Fruit fly (Drosophila melanogaster) whole organism, adult: Measurements from ENCODE around the gene CG10317.

Source experiments
- CG11617 ChIP-seq: fragments of 200-800 bp; sonication (Bioruptor generic); optimal IDR thresholded peaks from 2 replicates; lab custom pipeline; 2017; ENCODE audit warnings: mild to moderate bottlenecking, missing biosample characterization, missing genetic modification reagents, missing genetic modification characterization
- CG12768 ChIP-seq: fragments of 200-800 bp; sonication (Bioruptor generic); optimal IDR thresholded peaks from 2 replicates; lab custom pipeline; 2017; ENCODE audit warnings: missing biosample characterization, missing genetic modification characterization, mild to moderate bottlenecking, moderate library complexity, missing genetic modification reagents
- CG14711 ChIP-seq: fragments of 200-800 bp; sonication (Bioruptor generic); optimal IDR thresholded peaks from 2 replicates; lab custom pipeline; 2018; ENCODE audit warnings: missing biosample characterization, mild to moderate bottlenecking, missing genetic modification characterization, moderate library complexity
- CG1620 ChIP-seq: fragments of 200-800 bp; sonication (Bioruptor generic); optimal IDR thresholded peaks from 2 replicates; lab custom pipeline; 2016; ENCODE audit warnings: missing biosample characterization, missing genetic modification characterization
- CG33017 ChIP-seq: fragments of 200-800 bp; sonication (Bioruptor generic); optimal IDR thresholded peaks from 2 replicates; lab custom pipeline; 2018; ENCODE audit warnings: missing biosample characterization, mild to moderate bottlenecking, missing genetic modification characterization, moderate library complexity
- CG5204 ChIP-seq: fragments of 200-800 bp; sonication (Bioruptor generic); optimal IDR thresholded peaks from 2 replicates; lab custom pipeline; 2016; ENCODE audit warnings: missing biosample characterization, missing genetic modification characterization
- CG7045 ChIP-seq: fragments of 200-800 bp; sonication (Bioruptor generic); optimal IDR thresholded peaks from 2 replicates; lab custom pipeline; 2017; ENCODE audit warnings: missing biosample characterization, mild to moderate bottlenecking, missing genetic modification characterization
- CG7101 ChIP-seq: fragments of 200-800 bp; sonication (Bioruptor generic); optimal IDR thresholded peaks from 2 replicates; lab custom pipeline; 2018; ENCODE audit warnings: missing biosample characterization, mild to moderate bottlenecking, missing genetic modification characterization, moderate library complexity
- Clk ChIP-seq: fragments of 200-800 bp; sonication (Bioruptor generic); optimal IDR thresholded peaks from 2 replicates; lab custom pipeline; 2017; ENCODE audit warnings: missing biosample characterization, missing genetic modification characterization
- Crg-1 ChIP-seq: fragments of 200-800 bp; sonication (Bioruptor generic); optimal IDR thresholded peaks from 2 replicates; lab custom pipeline; 2016; ENCODE audit warnings: missing biosample characterization, missing genetic modification characterization
- Hr96 ChIP-seq: fragments of 200-800 bp; sonication (Bioruptor generic); optimal IDR thresholded peaks from 2 replicates; lab custom pipeline; 2016; ENCODE audit warnings: missing biosample characterization, missing genetic modification characterization
- Mnt ChIP-seq: fragments of 200-800 bp; sonication (Bioruptor generic); optimal IDR thresholded peaks from 2 replicates; lab custom pipeline; 2016; ENCODE audit warnings: missing biosample characterization, mild to moderate bottlenecking, missing genetic modification characterization
- bab1 ChIP-seq: fragments of 200-800 bp; sonication (Bioruptor generic); optimal IDR thresholded peaks from 3 replicates; lab custom pipeline; 2019; ENCODE audit warnings: missing biosample characterization, mild to moderate bottlenecking, missing genetic modification characterization, moderate library complexity
- cic ChIP-seq: fragments of 200-800 bp; sonication (Bioruptor generic); optimal IDR thresholded peaks from 2 replicates; lab custom pipeline; 2017; ENCODE audit warnings: missing biosample characterization, mild to moderate bottlenecking, missing genetic modification characterization, moderate library complexity
- cnc ChIP-seq, 2 experiments: fragments of >200 bp; optimal IDR thresholded peaks; 2 replicates each; lab custom pipeline; 2017
- kay ChIP-seq: fragments of 200-800 bp; sonication (Bioruptor generic); peaks from one replicate; lab custom pipeline; 2016; ENCODE audit warnings: missing biosample characterization, missing genetic modification characterization, borderline replicate concordance
- ovo ChIP-seq: fragments of 200-800 bp; sonication (Bioruptor generic); optimal IDR thresholded peaks from 2 replicates; lab custom pipeline; 2016; ENCODE audit warnings: missing biosample characterization, missing genetic modification characterization
- pad ChIP-seq: fragments of 200-800 bp; sonication (Bioruptor generic); optimal IDR thresholded peaks from 3 replicates; lab custom pipeline; 2017; ENCODE audit warnings: missing biosample characterization, missing genetic modification characterization, mild to moderate bottlenecking, moderate library complexity, missing genetic modification reagents
- tj ChIP-seq: fragments of 200-800 bp; sonication (Bioruptor generic); optimal IDR thresholded peaks from 3 replicates; lab custom pipeline; 2017; ENCODE audit warnings: missing biosample characterization, mild to moderate bottlenecking, missing genetic modification characterization, moderate library complexity
- toe ChIP-seq: fragments of 200-800 bp; sonication (Bioruptor generic); optimal IDR thresholded peaks from 2 replicates; lab custom pipeline; 2016; ENCODE audit warnings: missing biosample characterization, missing genetic modification characterization

The CG10317 gene

DNA sequence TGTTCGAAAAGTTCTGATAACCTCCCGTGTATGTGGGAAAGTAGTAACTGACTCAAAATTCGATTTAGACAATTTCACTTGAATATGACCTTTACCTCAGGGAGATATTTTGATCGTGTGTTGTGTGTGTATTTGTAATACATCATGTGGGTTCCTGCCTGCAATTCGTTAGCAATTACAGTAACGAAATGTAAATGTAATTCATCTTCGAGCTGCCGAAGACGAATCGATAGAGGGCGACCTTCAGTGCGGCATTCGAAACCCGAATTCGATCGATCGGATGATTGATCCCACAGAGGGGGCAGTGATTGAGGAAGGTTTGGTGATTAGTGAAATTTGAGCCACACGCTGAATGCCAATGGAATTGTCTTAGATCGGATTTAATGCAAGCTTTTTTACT, at the start of gene CG10317:
Gene CG10317 (minus strand): TSS at position 101 of the 400 bp plus-strand sequence.
- no peak for TF ChIP-seq cnc (optimal IDR thresholded peaks at IDR 0.05; lab: Kevin White, UChicago)
- TF ChIP-seq Crg-1 (GFP tag; lab: Kevin White, UChicago), result no peak
- no peak for TF ChIP-seq kay (GFP tag; lab: Kevin White, UChicago)
- no peak for TF ChIP-seq toe (GFP tag; lab: Kevin White, UChicago)
- no peak for TF ChIP-seq CG7045 (GFP tag; lab: Kevin White, UChicago)
- TF ChIP-seq Mnt, result no peak
- no peak for TF ChIP-seq CG1620 (GFP tag; lab: Kevin White, UChicago)
- no peak for TF ChIP-seq Hr96 (GFP tag; lab: Kevin White, UChicago)
- TF ChIP-seq pad (GFP tag; lab: Kevin White, UChicago), result no peak
- TF ChIP-seq CG12768 (GFP tag; lab: Kevin White, UChicago), result no peak
- TF ChIP-seq tj (GFP tag; lab: Kevin White, UChicago), result no peak
- no peak for TF ChIP-seq CG5204 (GFP tag; lab: Kevin White, UChicago)

dm6 chr3R:16416508-16416907, 46.2 kb upstream of the CG10317 start:
- TF ChIP-seq kay (GFP tag; lab: Kevin White, UChicago) (no peak), Mnt (no peak)

dm6 chr3R:16413734-16414133, 43.4 kb upstream of the CG10317 start:
- TF ChIP-seq CG33017 (no peak), Mnt (no peak), kay (GFP tag; lab: Kevin White, UChicago) (no peak), tj (GFP tag; lab: Kevin White, UChicago) (no peak), CG7045 (GFP tag; lab: Kevin White, UChicago) (no peak), CG7101 (tag; lab: Kevin White, UChicago) (no peak), pad (GFP tag; lab: Kevin White, UChicago) (no peak), CG14711 (no peak), Hr96 (GFP tag; lab: Kevin White, UChicago) (no peak), toe (GFP tag; lab: Kevin White, UChicago) (no peak), CG11617 (GFP tag; lab: Kevin White, UChicago) (no peak), bab1 (GFP tag; lab: Kevin White, UChicago) (no peak), Crg-1 (GFP tag; lab: Kevin White, UChicago) (no peak)

- no peak for TF ChIP-seq Hr96 (GFP tag; lab: Kevin White, UChicago)
- no peak for TF ChIP-seq Mnt
- no peak for TF ChIP-seq cic (GFP tag; lab: Kevin White, UChicago)
- TF ChIP-seq ovo (GFP tag; lab: Kevin White, UChicago), result no peak
- TF ChIP-seq CG1620 (GFP tag; lab: Kevin White, UChicago), result no peak
- no peak for TF ChIP-seq pad (GFP tag; lab: Kevin White, UChicago)
- TF ChIP-seq CG12768 (GFP tag; lab: Kevin White, UChicago), result no peak
- no peak for TF ChIP-seq cnc (optimal IDR thresholded peaks at IDR 0.05; lab: Kevin White, UChicago)
- no peak for TF ChIP-seq toe (GFP tag; lab: Kevin White, UChicago)
- TF ChIP-seq CG7045 (GFP tag; lab: Kevin White, UChicago), result no peak
- TF ChIP-seq kay (GFP tag; lab: Kevin White, UChicago), result no peak
- TF ChIP-seq CG11617 (GFP tag; lab: Kevin White, UChicago), result no peak
These were observed 40.4 kb upstream of the CG10317 start for dm6 chr3R:16410706-16411105.

dm6 chr3R:16408434-16408833, 38.1 kb upstream of the CG10317 start:
- TF ChIP-seq CG7101 (tag; lab: Kevin White, UChicago), result no peak
- TF ChIP-seq CG33017, result no peak
- no peak for TF ChIP-seq cnc (optimal IDR thresholded peaks at IDR 0.05; lab: Kevin White, UChicago)
- no peak for TF ChIP-seq ovo (GFP tag; lab: Kevin White, UChicago)
- TF ChIP-seq Clk (GFP tag; lab: Kevin White, UChicago), result no peak
- TF ChIP-seq Hr96 (GFP tag; lab: Kevin White, UChicago), result no peak
- TF ChIP-seq Crg-1 (GFP tag; lab: Kevin White, UChicago), result no peak
- TF ChIP-seq cic (GFP tag; lab: Kevin White, UChicago), result no peak
- no peak for TF ChIP-seq pad (GFP tag; lab: Kevin White, UChicago)

DNA sequence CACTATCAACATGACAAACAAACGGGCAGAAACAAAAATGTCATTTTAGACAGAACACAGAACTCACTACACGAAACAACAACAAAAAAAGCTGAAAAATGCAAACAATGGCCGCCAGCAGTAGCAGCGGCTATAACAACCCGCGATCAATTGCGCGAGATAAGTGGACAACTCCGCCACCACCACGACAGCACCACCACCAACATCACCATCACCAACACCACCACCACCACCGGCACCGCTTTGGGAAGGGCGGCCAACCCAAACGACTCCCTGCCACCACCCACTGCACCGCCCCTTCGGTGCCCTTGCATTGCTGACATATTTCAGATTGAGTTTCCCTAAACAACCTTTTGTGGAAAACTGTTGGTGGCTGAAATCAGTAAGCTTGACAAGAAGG, 36.3 kb upstream of the CG10317 start:
- no peak for TF ChIP-seq CG5204 (GFP tag; lab: Kevin White, UChicago)

dm6 chr3R:16403734-16404057, 33.4 kb upstream of the CG10317 start:
- TF ChIP-seq Mnt (no peak), CG33017 (no peak), CG1620 (GFP tag; lab: Kevin White, UChicago) (no peak), cic (GFP tag; lab: Kevin White, UChicago) (no peak), CG14711 (no peak), CG11617 (GFP tag; lab: Kevin White, UChicago) (no peak), CG12768 (GFP tag; lab: Kevin White, UChicago) (no peak), CG7101 (tag; lab: Kevin White, UChicago) (no peak), Clk (GFP tag; lab: Kevin White, UChicago) (no peak), Crg-1 (GFP tag; lab: Kevin White, UChicago) (no peak), CG7045 (GFP tag; lab: Kevin White, UChicago) (no peak), toe (GFP tag; lab: Kevin White, UChicago) (no peak), Hr96 (GFP tag; lab: Kevin White, UChicago) (no peak), ovo (GFP tag; lab: Kevin White, UChicago) (no peak), tj (GFP tag; lab: Kevin White, UChicago) (no peak), pad (GFP tag; lab: Kevin White, UChicago) (no peak), cnc (optimal IDR thresholded peaks at IDR 0.05; lab: Kevin White, UChicago) (no peak), CG5204 (GFP tag; lab: Kevin White, UChicago) (no peak), kay (GFP tag; lab: Kevin White, UChicago) (no peak), bab1 (GFP tag; lab: Kevin White, UChicago) (no peak)
